Fruit fly (Drosophila melanogaster): Measurements from ENCODE around the gene Sf3b5.

Sf3b5 gene

dm6 chr3R:9008202-9008601 is 6.9 kb downstream of the Sf3b5 start, which contains the start of gene CG11983:
Gene CG11983, plus strand, starts transcription at chr3R:9008321.
- TF ChIP-seq Myc (optimal IDR thresholded peaks at IDR 0.05) = peak; percentile 28
- no peak for TF ChIP-seq foxo (GFP tag; optimal IDR thresholded peaks at IDR 0.05)
- TF ChIP-seq Abd-B (GFP tag; optimal IDR thresholded peaks at IDR 0.05) = no peak
- TF ChIP-seq OdsH (GFP tag; optimal IDR thresholded peaks at IDR 0.05) = no peak
- TF ChIP-seq sage (GFP tag; optimal IDR thresholded peaks at IDR 0.05) = no peak
- TF ChIP-seq sv (GFP tag; optimal IDR thresholded peaks at IDR 0.05) = no peak

- TF ChIP-seq Abd-B (GFP tag; optimal IDR thresholded peaks at IDR 0.05) = no peak
- no peak for TF ChIP-seq woc (GFP tag; optimal IDR thresholded peaks at IDR 0.05)
- TF ChIP-seq CG9705 (GFP tag; optimal IDR thresholded peaks at IDR 0.05) = no peak
These were observed 7.9 kb downstream of the Sf3b5 start for dm6 chr3R:9007258-9007657.

dm6 chr3R:9006129-9006528 is 9.0 kb downstream of the Sf3b5 start, which contains the start of the genes Prosbeta3 and Iru:
Gene Prosbeta3, minus strand, starts transcription at chr3R:9006226.
Gene Iru, plus strand, starts transcription at chr3R:9006456.
- TF ChIP-seq sage (GFP tag; optimal IDR thresholded peaks at IDR 0.05) (no peak), OdsH (GFP tag; optimal IDR thresholded peaks at IDR 0.05) (no peak), Myc (optimal IDR thresholded peaks at IDR 0.05) (peak; percentile 7), Dif (GFP tag; optimal IDR thresholded peaks at IDR 0.05; ENCODE audit: partially characterized antibody) (no peak), CrebA (GFP tag; optimal IDR thresholded peaks at IDR 0.05; ENCODE audit: borderline replicate concordance) (no peak), jim (GFP tag; optimal IDR thresholded peaks at IDR 0.05) (no peak), Rel (GFP tag; optimal IDR thresholded peaks at IDR 0.05) (no peak), Rel (tag; optimal IDR thresholded peaks at IDR 0.05) (peak; percentile 21)

dm6 chr3R:9003600-9004223 is 11.4 kb downstream of the Sf3b5 start, which contains the start of the genes CG31100 and CG11980:
Gene CG31100, minus strand, starts transcription at chr3R:9003650.
Gene CG11980, plus strand, starts transcription at chr3R:9004017.
- TF ChIP-seq Mio (GFP tag; optimal IDR thresholded peaks at IDR 0.05) = no peak
- TF ChIP-seq Rel (GFP tag; optimal IDR thresholded peaks at IDR 0.05) = no peak
- TF ChIP-seq Rel (tag; optimal IDR thresholded peaks at IDR 0.05) = peak; percentile 19

DNA sequence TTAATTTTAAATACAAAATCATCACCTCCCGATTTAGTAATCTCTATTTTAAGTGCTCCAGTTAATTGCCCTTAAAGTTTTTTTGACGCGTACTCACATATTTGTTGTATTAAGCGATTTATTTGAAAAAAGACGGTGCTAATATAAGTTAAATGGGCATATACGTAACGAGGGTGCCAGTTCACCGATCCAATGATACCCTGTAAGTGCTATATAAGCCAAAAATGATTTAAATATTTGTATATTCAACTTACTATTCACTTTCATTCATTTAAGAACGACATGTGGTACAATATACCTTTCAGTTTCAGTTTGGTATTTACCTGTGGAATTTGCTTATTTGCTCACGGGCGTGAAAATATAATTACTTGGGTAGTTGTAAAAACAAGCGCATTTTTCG is 12.6 kb downstream of the Sf3b5 start:
- no peak for TF ChIP-seq Hnf4 (GFP tag; optimal IDR thresholded peaks at IDR 0.05)
- peak; percentile 10 for TF ChIP-seq ey (GFP tag; optimal IDR thresholded peaks at IDR 0.05)
- peak; percentile 36 for TF ChIP-seq h (GFP tag; optimal IDR thresholded peaks at IDR 0.05)
- no peak for TF ChIP-seq Dfd (GFP tag; optimal IDR thresholded peaks at IDR 0.05)
- TF ChIP-seq woc (GFP tag; optimal IDR thresholded peaks at IDR 0.05) = no peak
- no peak for TF ChIP-seq Mio (GFP tag; optimal IDR thresholded peaks at IDR 0.05)
- TF ChIP-seq lola (GFP tag; optimal IDR thresholded peaks at IDR 0.05) = no peak
- TF ChIP-seq CG9705 (GFP tag; optimal IDR thresholded peaks at IDR 0.05) = no peak
- TF ChIP-seq foxo (GFP tag; optimal IDR thresholded peaks at IDR 0.05) = peak in 1 of 2 experiments; percentile 2
- TF ChIP-seq dmrt93B (GFP tag; optimal IDR thresholded peaks at IDR 0.05) = no peak
- TF ChIP-seq Abd-B (GFP tag; optimal IDR thresholded peaks at IDR 0.05) = no peak
- peak; percentile 24 for TF ChIP-seq rgr (GFP tag; optimal IDR thresholded peaks at IDR 0.05)
- TF ChIP-seq tai (GFP tag; optimal IDR thresholded peaks at IDR 0.05) = no peak
- TF ChIP-seq dl (GFP tag; optimal IDR thresholded peaks at IDR 0.05; ENCODE audit: insufficient read depth in 1 of 2, partially characterized antibody in 2 of 2) = no peak
- no peak for TF ChIP-seq sv (GFP tag; optimal IDR thresholded peaks at IDR 0.05)
- TF ChIP-seq Dif (GFP tag; optimal IDR thresholded peaks at IDR 0.05; ENCODE audit: partially characterized antibody) = no peak
- TF ChIP-seq fru (GFP tag; optimal IDR thresholded peaks at IDR 0.05) = peak; percentile 6

- TF ChIP-seq Vsx2 (GFP tag; optimal IDR thresholded peaks at IDR 0.05; ENCODE audit: partially characterized antibody) (no peak), Hr83 (GFP tag; optimal IDR thresholded peaks at IDR 0.05; ENCODE audit: poor library complexity, severe bottlenecking) (no peak), N (GFP tag; optimal IDR thresholded peaks at IDR 0.05) (no peak), OdsH (GFP tag; optimal IDR thresholded peaks at IDR 0.05) (no peak), Rel (GFP tag; optimal IDR thresholded peaks at IDR 0.05) (no peak), Rel (tag; optimal IDR thresholded peaks at IDR 0.05) (no peak), Dfd (GFP tag; optimal IDR thresholded peaks at IDR 0.05) (no peak), lola (GFP tag; optimal IDR thresholded peaks at IDR 0.05) (no peak)
These were observed 13.4 kb downstream of the Sf3b5 start for dm6 chr3R:9001720-9002240.
